Fruit fly (Drosophila melanogaster) whole organism, embryonic: ENCODE measurements around the gene AP-1-2beta.
A peak's percentile ranks its signal among the peaks of the same experiment; 100 is the strongest.

ENCODE experiments used
- Abd-B ChIP-seq: fragments of 200-800 bp; sonication (Bioruptor generic); optimal IDR thresholded peaks from 2 replicates; lab custom pipeline; 2018; ENCODE audit warnings: missing biosample characterization, mild to moderate bottlenecking, missing genetic modification characterization, moderate library complexity
- Atf-2 ChIP-seq: fragments of 200-800 bp; sonication (Bioruptor generic); optimal IDR thresholded peaks from 2 replicates; lab custom pipeline; 2016; ENCODE audit warnings: missing biosample characterization, missing genetic modification characterization
- B-H1 ChIP-seq: fragments of 200-800 bp; sonication (Bioruptor generic); IDR thresholded peaks from 3 replicates; pipeline ENCODE4 v1.3.6; 2022; ENCODE audit warnings: missing biosample characterization, missing genetic modification characterization
- CG10267 ChIP-seq: fragments of 200-800 bp; sonication (Bioruptor generic); optimal IDR thresholded peaks from 2 replicates; lab custom pipeline; 2018; ENCODE audit warnings: missing biosample characterization, mild to moderate bottlenecking, missing genetic modification characterization, moderate library complexity
- CG1233 ChIP-seq: fragments of 200-800 bp; sonication (Bioruptor generic); optimal IDR thresholded peaks from 4 replicates; lab custom pipeline; 2018; ENCODE audit warnings: missing biosample characterization, mild to moderate bottlenecking, missing genetic modification characterization
- CG12942 ChIP-seq: fragments of 200-800 bp; sonication (Bioruptor generic); optimal IDR thresholded peaks from 3 replicates; lab custom pipeline; 2016; ENCODE audit warnings: missing biosample characterization, missing genetic modification characterization
- CG13287 ChIP-seq: fragments of 200-800 bp; sonication (Bioruptor generic); IDR thresholded peaks from 2 replicates; pipeline ENCODE4 v1.3.6; 2022; ENCODE audit warnings: missing biosample characterization, missing genetic modification characterization; ENCODE audit not compliant: partially characterized antibody
- CG14014 ChIP-seq: fragments of 200-800 bp; sonication (Bioruptor generic); IDR thresholded peaks from 2 replicates; pipeline ENCODE4 v1.3.6; 2022; ENCODE audit warnings: missing biosample characterization, missing genetic modification characterization
- CG14965 ChIP-seq: fragments of 200-800 bp; sonication (Bioruptor generic); optimal IDR thresholded peaks from 2 replicates; lab custom pipeline; 2016; ENCODE audit warnings: missing biosample characterization, missing genetic modification characterization, borderline replicate concordance
- CG17328 ChIP-seq: fragments of 200-800 bp; sonication (Bioruptor generic); IDR thresholded peaks from 2 replicates; pipeline ENCODE4 v1.3.6; 2022; ENCODE audit warnings: missing biosample characterization, missing genetic modification characterization
- CG18619 ChIP-seq: fragments of 200-800 bp; sonication (Bioruptor generic); optimal IDR thresholded peaks from 3 replicates; lab custom pipeline; 2017; ENCODE audit warnings: missing biosample characterization, mild to moderate bottlenecking, missing genetic modification characterization
- CG2875 ChIP-seq: fragments of 200-800 bp; sonication (Bioruptor generic); optimal IDR thresholded peaks from 2 replicates; lab custom pipeline; 2017; ENCODE audit warnings: missing biosample characterization, mild to moderate bottlenecking, missing genetic modification characterization, missing genetic modification reagents
- CG2889 ChIP-seq: fragments of 200-800 bp; sonication (Bioruptor generic); IDR thresholded peaks from 3 replicates; pipeline ENCODE4 v1.3.6; 2022; ENCODE audit warnings: missing biosample characterization, missing genetic modification characterization
- CG30431 ChIP-seq: fragments of 200-800 bp; sonication (Bioruptor generic); optimal IDR thresholded peaks from 2 replicates; lab custom pipeline; 2017; ENCODE audit warnings: missing biosample characterization, missing genetic modification characterization
- CG32767 ChIP-seq: fragments of 200-800 bp; sonication (Bioruptor generic); IDR thresholded peaks from 2 replicates; pipeline ENCODE4 v1.3.6; 2022; ENCODE audit warnings: missing biosample characterization, missing genetic modification characterization
- CG33557 ChIP-seq: fragments of 200-800 bp; sonication (Bioruptor generic); optimal IDR thresholded peaks from 2 replicates; lab custom pipeline; 2019; ENCODE audit warnings: missing biosample characterization, mild to moderate bottlenecking, missing genetic modification characterization, moderate library complexity
- CG3847 ChIP-seq: fragments of 200-800 bp; sonication (Bioruptor generic); IDR thresholded peaks from 2 replicates; pipeline ENCODE4 v1.3.6; 2022; ENCODE audit warnings: missing biosample characterization, missing genetic modification characterization
- CG4328 ChIP-seq: fragments of 200-800 bp; sonication (Bioruptor generic); optimal IDR thresholded peaks from 3 replicates; lab custom pipeline; 2017; ENCODE audit warnings: missing biosample characterization, missing genetic modification reagents, missing genetic modification characterization
- CG6175 ChIP-seq: fragments of 200-800 bp; sonication (Bioruptor generic); IDR thresholded peaks from 3 replicates; pipeline ENCODE4 v1.3.6; 2022; ENCODE audit warnings: missing biosample characterization, missing genetic modification characterization
- CG8290 ChIP-seq, 3 experiments: fragments of 200-800 bp; sonication (Bioruptor generic); optimal IDR thresholded peaks; 2 replicates each; lab custom pipeline; 2016 to 2019; ENCODE audit warnings: missing biosample characterization in 3 of 3, missing genetic modification characterization in 3 of 3, mild to moderate bottlenecking in 2 of 3, moderate library complexity in 1 of 3
- CG9437 ChIP-seq: fragments of 200-800 bp; sonication (Bioruptor generic); optimal IDR thresholded peaks from 2 replicates; lab custom pipeline; 2018; ENCODE audit warnings: missing biosample characterization, mild to moderate bottlenecking, missing genetic modification characterization
- Dip2 ChIP-seq: fragments of 200-800 bp; sonication (Bioruptor generic); IDR thresholded peaks from 2 replicates; pipeline ENCODE4 v1.3.6; 2022; ENCODE audit warnings: missing biosample characterization, missing genetic modification characterization
- Dip3 ChIP-seq: fragments of 200-800 bp; sonication (Bioruptor generic); optimal IDR thresholded peaks from 3 replicates; lab custom pipeline; 2016; ENCODE audit warnings: missing biosample characterization, missing genetic modification characterization
- H2.0 ChIP-seq: fragments of 200-800 bp; sonication (Bioruptor generic); IDR thresholded peaks from 2 replicates; pipeline ENCODE4 v1.3.6; 2022; ENCODE audit warnings: missing biosample characterization, missing genetic modification characterization
- Hr39 ChIP-seq: fragments of >200 bp; optimal IDR thresholded peaks from 2 replicates; lab custom pipeline; 2017
- MTF-1 ChIP-seq: fragments of 200-800 bp; sonication (Bioruptor generic); optimal IDR thresholded peaks from 2 replicates; lab custom pipeline; 2018; ENCODE audit warnings: missing biosample characterization, mild to moderate bottlenecking, missing genetic modification characterization, borderline replicate concordance
- Meics ChIP-seq: fragments of 200-800 bp; sonication (Bioruptor generic); optimal IDR thresholded peaks from 2 replicates; lab custom pipeline; 2017; ENCODE audit warnings: missing biosample characterization, mild to moderate bottlenecking, missing genetic modification characterization
- Mes4 ChIP-seq: fragments of 200-800 bp; sonication (Bioruptor generic); optimal IDR thresholded peaks from 2 replicates; lab custom pipeline; 2016; ENCODE audit warnings: missing biosample characterization, missing genetic modification characterization
- Mrtf ChIP-seq: fragments of 200-800 bp; sonication (Bioruptor generic); IDR thresholded peaks from 3 replicates; pipeline ENCODE4 v1.3.6; 2022; ENCODE audit warnings: missing biosample characterization, missing genetic modification characterization
- Side ChIP-seq: fragments of 200-800 bp; sonication (Bioruptor generic); optimal IDR thresholded peaks from 2 replicates; lab custom pipeline; 2016; ENCODE audit warnings: missing biosample characterization, missing genetic modification characterization
- Tbp ChIP-seq: fragments of >200 bp; optimal IDR thresholded peaks from 2 replicates; lab custom pipeline; 2018; ENCODE audit warnings: missing biosample characterization, missing genetic modification characterization
- Vsx1 ChIP-seq: fragments of 200-800 bp; sonication (Bioruptor generic); optimal IDR thresholded peaks from 2 replicates; lab custom pipeline; 2017; ENCODE audit warnings: missing biosample characterization, mild to moderate bottlenecking, missing genetic modification characterization, missing genetic modification reagents
- Xrp1 ChIP-seq: fragments of 200-800 bp; sonication (Bioruptor generic); IDR thresholded peaks from 2 replicates; pipeline ENCODE4 v1.3.6; 2022; ENCODE audit warnings: missing biosample characterization, missing genetic modification characterization
- YL-1 ChIP-seq: fragments of 200-800 bp; sonication (Bioruptor generic); optimal IDR thresholded peaks from 3 replicates; lab custom pipeline; 2017; ENCODE audit warnings: missing biosample characterization, mild to moderate bottlenecking, missing genetic modification characterization
- btn ChIP-seq: fragments of 200-800 bp; sonication (Bioruptor generic); optimal IDR thresholded peaks from 2 replicates; lab custom pipeline; 2016; ENCODE audit warnings: missing biosample characterization, missing genetic modification characterization
- crp ChIP-seq, 2 experiments: fragments of 200-800 bp; sonication (Bioruptor generic); optimal IDR thresholded peaks; 2 replicates in 1 of 2; 3 replicates in 1 of 2; lab custom pipeline; 2017; ENCODE audit warnings: missing biosample characterization in 2 of 2, missing genetic modification characterization in 2 of 2, mild to moderate bottlenecking in 1 of 2, moderate library complexity in 1 of 2
- en ChIP-seq: fragments of 200-800 bp; sonication (Bioruptor generic); optimal IDR thresholded peaks from 2 replicates; lab custom pipeline; 2016; ENCODE audit warnings: missing biosample characterization, missing genetic modification characterization
- fd102C ChIP-seq: fragments of 200-800 bp; sonication (Bioruptor generic); optimal IDR thresholded peaks from 2 replicates; lab custom pipeline; 2018; ENCODE audit warnings: missing biosample characterization, mild to moderate bottlenecking, missing genetic modification characterization, moderate library complexity
- fd96Cb ChIP-seq: fragments of 200-800 bp; sonication (Bioruptor generic); optimal IDR thresholded peaks from 2 replicates; lab custom pipeline; 2018; ENCODE audit warnings: missing biosample characterization, mild to moderate bottlenecking, missing genetic modification characterization, moderate library complexity
- fu2 ChIP-seq: fragments of 200-800 bp; sonication (Bioruptor generic); optimal IDR thresholded peaks from 2 replicates; lab custom pipeline; 2016; ENCODE audit warnings: missing biosample characterization, missing genetic modification characterization
- her ChIP-seq: fragments of 200-800 bp; sonication (Bioruptor generic); optimal IDR thresholded peaks from 2 replicates; lab custom pipeline; 2016; ENCODE audit warnings: missing biosample characterization, missing genetic modification characterization
- jigr1 ChIP-seq: fragments of 200-800 bp; sonication (Bioruptor generic); IDR thresholded peaks from 3 replicates; pipeline ENCODE4 v1.3.6; 2022; ENCODE audit warnings: missing biosample characterization, missing genetic modification characterization
- nau ChIP-seq: fragments of 200-800 bp; sonication (Bioruptor generic); optimal IDR thresholded peaks from 3 replicates; lab custom pipeline; 2017; ENCODE audit warnings: missing biosample characterization, mild to moderate bottlenecking, missing genetic modification characterization, missing genetic modification reagents
- org-1 ChIP-seq: fragments of 200-800 bp; sonication (Bioruptor generic); optimal IDR thresholded peaks from 2 replicates; lab custom pipeline; 2017; ENCODE audit warnings: missing biosample characterization, missing genetic modification characterization
- so ChIP-seq: fragments of 200-800 bp; sonication (Bioruptor generic); IDR thresholded peaks from 3 replicates; pipeline ENCODE4 v1.3.6; 2022; ENCODE audit warnings: missing biosample characterization, missing genetic modification characterization
- stwl ChIP-seq: fragments of 200-800 bp; sonication (Bioruptor generic); optimal IDR thresholded peaks from 3 replicates; lab custom pipeline; 2018; ENCODE audit warnings: missing biosample characterization, mild to moderate bottlenecking, missing genetic modification characterization, moderate library complexity
- tap ChIP-seq: fragments of 200-800 bp; optimal IDR thresholded peaks from 3 replicates; lab custom pipeline; 2019; ENCODE audit warnings: missing biosample characterization, mild to moderate bottlenecking, missing genetic modification characterization, moderate library complexity
- twi ChIP-seq: fragments of 200-800 bp; optimal IDR thresholded peaks from 2 replicates; lab custom pipeline; 2019; ENCODE audit warnings: missing biosample characterization, mild to moderate bottlenecking, missing genetic modification characterization, moderate library complexity
- zfh1 ChIP-seq: fragments of 200-800 bp; sonication (Bioruptor generic); IDR thresholded peaks from 3 replicates; pipeline ENCODE4 v1.3.6; 2022; ENCODE audit warnings: missing biosample characterization, missing genetic modification characterization

Gene AP-1-2beta

dm6 chrX:19683040-19683875 lies 47.5 kb upstream of the AP-1-2beta start, which contains the start of the genes dome and Ubqn (continued):
- no peak for TF ChIP-seq fu2 (GFP tag; lab: Kevin White, UChicago)
- TF ChIP-seq Side (GFP tag; lab: Kevin White, UChicago), result peak; percentile 7
- TF ChIP-seq CG8290 (GFP tag; optimal IDR thresholded peaks at IDR 0.05; lab: Kevin White, UChicago), result peak; percentile 53
- TF ChIP-seq CG8290 (tag; optimal IDR thresholded peaks at IDR 0.05; lab: Kevin White, UChicago), result peak in 1 of 2 experiments; percentile 64
- no peak for TF ChIP-seq Xrp1 (GFP tag; lab: Robert Waterston, UW)
- no peak for TF ChIP-seq CG17328 (GFP tag; lab: Robert Waterston, UW)
- TF ChIP-seq CG2875, result no peak
- TF ChIP-seq tap, result no peak
- TF ChIP-seq CG1233, result no peak
- TF ChIP-seq CG10267, result peak; percentile 58
- no peak for TF ChIP-seq Tbp (GFP tag; lab: Kevin White, UChicago)
- no peak for TF ChIP-seq B-H1 (GFP tag; lab: Robert Waterston, UW)
- no peak for TF ChIP-seq jigr1 (GFP tag; lab: Robert Waterston, UW)
- no peak for TF ChIP-seq btn (GFP tag; lab: Kevin White, UChicago)
- TF ChIP-seq CG9437 (GFP tag; lab: Kevin White, UChicago), result no peak
- no peak for TF ChIP-seq CG2889 (GFP tag; lab: Robert Waterston, UW)
- TF ChIP-seq YL-1 (GFP tag; lab: Kevin White, UChicago), result peak; percentile 61
- TF ChIP-seq org-1 (GFP tag; lab: Kevin White, UChicago), result no peak
- TF ChIP-seq CG6175 (GFP tag; lab: Robert Waterston, UW), result no peak
- no peak for TF ChIP-seq Vsx1 (GFP tag; lab: Kevin White, UChicago)
- peak; percentile 36 for TF ChIP-seq Dip3 (GFP tag; lab: Kevin White, UChicago)
- TF ChIP-seq Meics (GFP tag; lab: Kevin White, UChicago), result peak; percentile 36
- TF ChIP-seq en, result no peak
- no peak for TF ChIP-seq CG30431 (GFP tag; lab: Kevin White, UChicago)
- TF ChIP-seq Abd-B (GFP tag; lab: Kevin White, UChicago), result no peak
- no peak for TF ChIP-seq CG3847 (GFP tag; lab: Robert Waterston, UW)
- TF ChIP-seq Mes4, result no peak
- no peak for TF ChIP-seq nau
- TF ChIP-seq her (GFP tag; lab: Kevin White, UChicago), result no peak
- TF ChIP-seq Atf-2 (GFP tag; lab: Kevin White, UChicago), result no peak
- TF ChIP-seq so (GFP tag; lab: Robert Waterston, UW), result no peak
- TF ChIP-seq stwl (tag; lab: Kevin White, UChicago), result peak; percentile 72
- TF ChIP-seq CG12942 (GFP tag; lab: Kevin White, UChicago), result no peak
- TF ChIP-seq Hr39, result no peak
- no peak for TF ChIP-seq Mrtf
- no peak for TF ChIP-seq zfh1 (GFP tag; lab: Robert Waterston, UW)
- peak; percentile 13; the same call in 1 of the 2 replicates for TF ChIP-seq CG14014 (GFP tag; lab: Robert Waterston, UW)
- TF ChIP-seq twi (tag; lab: Kevin White, UChicago), result no peak
- TF ChIP-seq H2.0 (GFP tag; lab: Robert Waterston, UW), result no peak
- TF ChIP-seq CG33557 (GFP tag; lab: Kevin White, UChicago), result no peak
- TF ChIP-seq MTF-1 (GFP tag; lab: Kevin White, UChicago), result no peak
- no peak for TF ChIP-seq CG14965 (GFP tag; lab: Kevin White, UChicago)
- TF ChIP-seq CG4328 (GFP tag; lab: Kevin White, UChicago), result no peak
- no peak for TF ChIP-seq fd102C
- peak; percentile 90 for TF ChIP-seq CG13287 (GFP tag; lab: Robert Waterston, UW)
- TF ChIP-seq fd96Cb (tag; lab: Kevin White, UChicago), result no peak
- no peak for TF ChIP-seq crp (GFP tag; optimal IDR thresholded peaks at IDR 0.05; lab: Kevin White, UChicago)
- no peak for TF ChIP-seq CG18619 (GFP tag; lab: Kevin White, UChicago)
- no peak for TF ChIP-seq CG32767
- TF ChIP-seq Dip2, result no peak
